Fruit fly (Drosophila melanogaster) whole organism, wandering third instar larva: ENCODE results near the gene Eip74EF.

Experiments
- Abd-B ChIP-seq: fragments of >200 bp; optimal IDR thresholded peaks from 2 replicates; lab custom pipeline; 2017; ENCODE audit warnings: missing biosample characterization, missing genetic modification characterization
- Dfd ChIP-seq: fragments of >200 bp; optimal IDR thresholded peaks from 2 replicates; lab custom pipeline; 2017; ENCODE audit warnings: missing biosample characterization, missing genetic modification characterization
- Dif ChIP-seq: fragments of 200-275, 200-300 bp; sonication (Bioruptor generic); optimal IDR thresholded peaks from 2 replicates; lab custom pipeline; 2018; ENCODE audit warnings: missing biosample characterization, missing genetic modification characterization; ENCODE audit not compliant: partially characterized antibody
- HLH106 ChIP-seq: fragments of 200-800 bp; optimal IDR thresholded peaks from 3 replicates; lab custom pipeline; 2019; ENCODE audit warnings: missing biosample characterization, mild to moderate bottlenecking, missing genetic modification characterization, moderate library complexity
- Hnf4 ChIP-seq: fragments of 200-800 bp; sonication (Bioruptor generic); optimal IDR thresholded peaks from 2 replicates; lab custom pipeline; 2016; ENCODE audit warnings: missing biosample characterization, mild to moderate bottlenecking, missing genetic modification characterization
- Hr78 ChIP-seq: fragments of >200 bp; optimal IDR thresholded peaks from 2 replicates; lab custom pipeline; 2017; ENCODE audit warnings: missing biosample characterization, missing genetic modification characterization
- Hr83 ChIP-seq: fragments of 200-300 bp; sonication (Bioruptor generic); optimal IDR thresholded peaks from 2 replicates; lab custom pipeline; 2016; ENCODE audit warnings: missing biosample characterization, mild to moderate bottlenecking, missing genetic modification characterization, moderate library complexity; ENCODE audit not compliant: poor library complexity, severe bottlenecking
- OdsH ChIP-seq: fragments of 200-800 bp; sonication (Bioruptor generic); optimal IDR thresholded peaks from 2 replicates; lab custom pipeline; 2016; ENCODE audit warnings: missing biosample characterization, mild to moderate bottlenecking, missing genetic modification characterization
- Vsx2 ChIP-seq: fragments of 200-300, 225-300 bp; sonication (Bioruptor generic); optimal IDR thresholded peaks from 2 replicates; lab custom pipeline; 2018; ENCODE audit warnings: missing biosample characterization, missing genetic modification characterization; ENCODE audit not compliant: partially characterized antibody
- dl ChIP-seq, 2 experiments: fragments of 175-275, 200-275 bp in 1 of 2; fragments of 200-275 bp in 1 of 2; sonication (Bioruptor generic); optimal IDR thresholded peaks; lab custom pipeline; 2018; ENCODE audit warnings: mild to moderate bottlenecking in 2 of 2, missing biosample characterization in 2 of 2, missing genetic modification characterization in 2 of 2, moderate library complexity in 2 of 2; ENCODE audit not compliant: partially characterized antibody in 2 of 2, insufficient read depth in 1 of 2
- lola ChIP-seq: fragments of >200 bp; optimal IDR thresholded peaks from 2 replicates; lab custom pipeline; 2017; ENCODE audit warnings: missing biosample characterization, missing genetic modification characterization
- pan ChIP-seq: fragments of >200 bp; optimal IDR thresholded peaks from 2 replicates; lab custom pipeline; 2017
- psq ChIP-seq: fragments of 200-800 bp; sonication (Bioruptor generic); optimal IDR thresholded peaks from 3 replicates; lab custom pipeline; 2017; ENCODE audit warnings: missing biosample characterization, mild to moderate bottlenecking, missing genetic modification characterization, moderate library complexity
- sv ChIP-seq: fragments of 200-800 bp; sonication (Bioruptor generic); optimal IDR thresholded peaks from 3 replicates; lab custom pipeline; 2016; ENCODE audit warnings: missing biosample characterization, missing genetic modification characterization

DNA sequence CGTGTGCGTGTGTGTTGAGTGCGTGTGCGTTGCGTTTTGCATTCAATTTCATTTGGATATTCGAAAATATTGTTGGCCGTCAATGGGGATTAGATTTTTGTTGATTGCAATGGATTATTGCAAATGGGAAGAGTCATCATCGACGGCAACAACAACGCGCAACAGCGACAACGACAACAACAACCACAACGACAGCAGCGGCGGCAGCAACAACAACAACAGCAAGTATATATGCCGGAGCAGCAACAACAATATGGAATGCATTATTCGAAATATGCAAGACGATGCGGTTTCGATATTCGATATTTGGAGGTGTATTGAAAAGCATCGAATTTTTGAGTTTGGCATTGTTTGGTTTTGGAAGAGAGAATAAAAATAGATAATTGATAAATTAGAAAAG is 22.9 kb upstream of the Eip74EF start:
- no peak for TF ChIP-seq dl (GFP tag; optimal IDR thresholded peaks at IDR 0.05; lab: Kevin White, UChicago; ENCODE audit: insufficient read depth in 1 of 2, partially characterized antibody in 2 of 2)
- TF ChIP-seq Hr78 (GFP tag; lab: Kevin White, UChicago), result no peak
- TF ChIP-seq OdsH, result no peak
- TF ChIP-seq pan (lab: Kevin White, UChicago), result no peak
- TF ChIP-seq sv, result no peak
- TF ChIP-seq Dfd (GFP tag; lab: Kevin White, UChicago), result peak; percentile 87
- TF ChIP-seq Hnf4, result no peak
- no peak for TF ChIP-seq Hr83 (GFP tag; lab: Kevin White, UChicago)
- no peak for TF ChIP-seq Vsx2 (GFP tag; lab: Kevin White, UChicago)
- TF ChIP-seq Abd-B (GFP tag; lab: Kevin White, UChicago), result no peak
- no peak for TF ChIP-seq Dif (GFP tag; lab: Kevin White, UChicago)
- TF ChIP-seq HLH106, result no peak
- TF ChIP-seq psq (GFP tag; lab: Kevin White, UChicago), result no peak
- no peak for TF ChIP-seq lola (GFP tag; lab: Kevin White, UChicago)
